Worm (Caenorhabditis elegans) whole organism, young adult: Measurements from ENCODE around the gene Y73B6BL.12.
A peak's percentile ranks its signal among the peaks of the same experiment; 100 is the strongest.

Experiments
- B0019.2 ChIP-seq: fragments of 200-800 bp; sonication (Bioruptor generic); conservative IDR thresholded peaks from 2 replicates; pipeline ENCODE4 v1.3.6; 2022; ENCODE audit warnings: missing genetic modification reagents, missing genetic modification characterization, missing compliant biosample characterization
- B0035.1 ChIP-seq: sonication (generic microtip); optimal IDR thresholded peaks from 2 replicates; lab custom pipeline; 2016; ENCODE audit warnings: missing genetic modification characterization, mild to moderate bottlenecking, missing compliant biosample characterization, missing genotype, missing genetic modification reagents
- B0261.1 ChIP-seq: sonication (generic microtip); optimal IDR thresholded peaks from 2 replicates; lab custom pipeline; 2016; ENCODE audit warnings: mild to moderate bottlenecking, missing genetic modification characterization, moderate library complexity, missing compliant biosample characterization
- B0336.3 ChIP-seq: fragments of 200-800 bp; sonication (Bioruptor generic); IDR thresholded peaks from 2 replicates; pipeline ENCODE4 v1.3.6; 2022; ENCODE audit warnings: missing genetic modification characterization, missing compliant biosample characterization
- F23B12.7 ChIP-seq: sonication (generic microtip); optimal IDR thresholded peaks from 2 replicates; lab custom pipeline; 2017; ENCODE audit warnings: missing genetic modification characterization, mild to moderate bottlenecking, missing compliant biosample characterization, antibody characterized with exemption, moderate library complexity; ENCODE audit not compliant: insufficient read depth
- F37B4.10 ChIP-seq: fragments of 200-800 bp; sonication (Bioruptor generic); IDR thresholded peaks from 2 replicates; pipeline ENCODE4 v1.3.6; 2022; ENCODE audit warnings: missing genetic modification characterization, missing compliant biosample characterization
- F57A8.1 ChIP-seq: fragments of 200-800 bp; sonication (Bioruptor generic); optimal IDR thresholded peaks from 2 replicates; lab custom pipeline; 2018; ENCODE audit warnings: mild to moderate bottlenecking, missing genetic modification characterization, moderate library complexity, missing compliant biosample characterization
- T26A5.8 ChIP-seq: sonication (generic microtip); optimal IDR thresholded peaks from 2 replicates; lab custom pipeline; 2016; ENCODE audit warnings: missing genetic modification characterization, missing compliant biosample characterization
- Y79H2A.3 ChIP-seq: fragments of 200-800 bp; sonication (Bioruptor generic); conservative IDR thresholded peaks from 2 replicates; pipeline ENCODE4 v1.3.6; 2022; ENCODE audit warnings: missing genetic modification reagents, missing genetic modification characterization, missing compliant biosample characterization
- aptf-2 ChIP-seq: fragments of 200-800 bp; sonication (Bioruptor generic); conservative IDR thresholded peaks from 2 replicates; pipeline ENCODE4 v1.3.6; 2022; ENCODE audit warnings: missing genetic modification reagents, missing genetic modification characterization, missing compliant biosample characterization
- attf-3 ChIP-seq: fragments of 200-800 bp; sonication (Bioruptor generic); conservative IDR thresholded peaks from 2 replicates; pipeline ENCODE4 v1.3.6; 2022; ENCODE audit warnings: missing genetic modification reagents, missing genetic modification characterization, missing compliant biosample characterization
- attf-6 ChIP-seq: fragments of 200-800 bp; sonication (Bioruptor generic); IDR thresholded peaks from 2 replicates; pipeline ENCODE4 v1.3.6; 2022; ENCODE audit warnings: missing genetic modification reagents, missing genetic modification characterization, missing compliant biosample characterization
- cebp-1 ChIP-seq, 2 experiments: fragments of 200-800 bp in 1 of 2; sonication (Bioruptor generic) in 1 of 2; sonication (generic microtip) in 1 of 2; IDR thresholded peaks in 1 of 2; optimal IDR thresholded peaks in 1 of 2; 2 replicates each; pipeline versions ENCODE4 v1.3.6 to Lab custom; 2017 to 2022; ENCODE audit warnings: missing compliant biosample characterization in 2 of 2, missing genetic modification characterization in 2 of 2, mild to moderate bottlenecking in 1 of 2, missing genetic modification reagents in 1 of 2, moderate library complexity in 1 of 2
- cebp-2 ChIP-seq: fragments of 200-800 bp; sonication (Bioruptor generic); IDR thresholded peaks from 2 replicates; pipeline ENCODE4 v1.3.6; 2022; ENCODE audit warnings: missing genetic modification characterization, missing compliant biosample characterization
- ceh-100 ChIP-seq: fragments of 200-800 bp; sonication (Bioruptor generic); IDR thresholded peaks from 2 replicates; pipeline ENCODE4 v1.3.6; 2022; ENCODE audit warnings: missing genetic modification reagents, missing genetic modification characterization, missing compliant biosample characterization
- ceh-40 ChIP-seq: fragments of 200-800 bp; sonication (Bioruptor generic); IDR thresholded peaks from 2 replicates; pipeline ENCODE4 v1.3.6; 2022; ENCODE audit warnings: missing genetic modification characterization, missing compliant biosample characterization
- ceh-58 ChIP-seq: fragments of 200-800 bp; sonication (Bioruptor generic); IDR thresholded peaks from 2 replicates; pipeline ENCODE4 v1.3.6; 2022; ENCODE audit warnings: missing genetic modification characterization, missing compliant biosample characterization
- dox-1 ChIP-seq: fragments of 200-800 bp; sonication (Bioruptor generic); IDR thresholded peaks from 2 replicates; pipeline ENCODE4 v1.3.6; 2022; ENCODE audit warnings: missing genetic modification reagents, missing genetic modification characterization, missing compliant biosample characterization
- egl-44 ChIP-seq: fragments of 200-800 bp; sonication (Bioruptor generic); IDR thresholded peaks from 2 replicates; pipeline ENCODE4 v1.3.6; 2022; ENCODE audit warnings: missing genetic modification reagents, missing genetic modification characterization, missing compliant biosample characterization
- ekl-4 ChIP-seq: fragments of 200-800 bp; sonication (Bioruptor generic); IDR thresholded peaks from 2 replicates; pipeline ENCODE4 v1.3.6; 2022; ENCODE audit warnings: missing genetic modification reagents, missing genetic modification characterization, missing compliant biosample characterization
- hmg-1.2 ChIP-seq: fragments of 200-800 bp; sonication (Bioruptor generic); IDR thresholded peaks from 2 replicates; pipeline ENCODE4 v1.3.6; 2022; ENCODE audit warnings: missing genetic modification reagents, missing genetic modification characterization, missing compliant biosample characterization
- lag-1 ChIP-seq: fragments of 200-800 bp; sonication (Bioruptor generic); IDR thresholded peaks from 2 replicates; pipeline ENCODE4 v1.3.6; 2022; ENCODE audit warnings: missing genetic modification reagents, missing genetic modification characterization, missing compliant biosample characterization
- let-607 ChIP-seq, 2 experiments: fragments of 200-800 bp in 1 of 2; sonication (Bioruptor generic) in 1 of 2; sonication (generic microtip) in 1 of 2; optimal IDR thresholded peaks; 2 replicates each; lab custom pipeline; 2016 to 2018; ENCODE audit warnings: mild to moderate bottlenecking in 2 of 2, missing compliant biosample characterization in 2 of 2, missing genetic modification characterization in 2 of 2, moderate library complexity in 2 of 2, missing genotype in 1 of 2
- lin-35 ChIP-seq, 3 experiments: fragments of 150-350 bp in 2 of 3; sonication (generic microtip) in 1 of 3; optimal IDR thresholded peaks; 2 replicates each; lab custom pipeline; 2014 to 2018; ENCODE audit warnings: missing biosample characterization in 3 of 3, missing genetic modification characterization in 3 of 3, missing genetic modification reagents in 3 of 3
- lin-54 ChIP-seq: fragments of 200-800 bp; sonication (Bioruptor generic); optimal IDR thresholded peaks from 2 replicates; lab custom pipeline; 2018; ENCODE audit warnings: mild to moderate bottlenecking, missing genetic modification characterization, missing compliant biosample characterization
- lsy-27 ChIP-seq: sonication (generic microtip); optimal IDR thresholded peaks from 2 replicates; lab custom pipeline; 2017; ENCODE audit warnings: missing genetic modification characterization, mild to moderate bottlenecking, missing compliant biosample characterization, antibody characterized with exemption, missing genotype, borderline replicate concordance; ENCODE audit not compliant: insufficient read depth
- madf-3 ChIP-seq: fragments of 200-800 bp; sonication (Bioruptor generic); IDR thresholded peaks from 2 replicates; pipeline ENCODE4 v1.3.6; 2022; ENCODE audit warnings: missing genetic modification reagents, missing genetic modification characterization, missing compliant biosample characterization
- madf-6 ChIP-seq: fragments of 200-800 bp; sonication (Bioruptor generic); IDR thresholded peaks from 2 replicates; pipeline ENCODE4 v1.3.6; 2022; ENCODE audit warnings: missing genetic modification reagents, missing genetic modification characterization, missing compliant biosample characterization
- nfya-1 ChIP-seq: sonication (generic microtip); optimal IDR thresholded peaks from 2 replicates; lab custom pipeline; 2017; ENCODE audit warnings: antibody characterized with exemption, missing compliant biosample characterization, missing genetic modification characterization, borderline replicate concordance; ENCODE audit not compliant: insufficient read depth
- nfya-2 ChIP-seq: fragments of 200-800 bp; sonication (Bioruptor generic); IDR thresholded peaks from 2 replicates; pipeline ENCODE4 v1.3.6; 2022; ENCODE audit warnings: missing genetic modification reagents, missing genetic modification characterization, missing compliant biosample characterization
- nhr-80 ChIP-seq: sonication (generic microtip); optimal IDR thresholded peaks from 2 replicates; lab custom pipeline; 2016; ENCODE audit warnings: missing genetic modification characterization, missing compliant biosample characterization
- rcor-1 ChIP-seq: fragments of 200-800 bp; sonication (Bioruptor generic); IDR thresholded peaks from 2 replicates; pipeline ENCODE4 v1.3.6; 2022; ENCODE audit warnings: missing genetic modification reagents, missing genetic modification characterization, missing compliant biosample characterization
- repo-1 ChIP-seq: sonication (generic microtip); optimal IDR thresholded peaks from 2 replicates; lab custom pipeline; 2017; ENCODE audit warnings: mild to moderate bottlenecking, missing genetic modification characterization, missing compliant biosample characterization
- sdz-38 ChIP-seq: sonication (generic microtip); optimal IDR thresholded peaks from 2 replicates; lab custom pipeline; 2016; ENCODE audit warnings: missing genotype, missing genetic modification characterization, missing compliant biosample characterization
- snpc-4 ChIP-seq, 5 experiments: fragments of 150-350 bp in 1 of 5; sonication (generic microtip) in 4 of 5; optimal IDR thresholded peaks; 2 replicates each; lab custom pipeline; 2014 to 2018; ENCODE audit warnings: missing genetic modification characterization in 5 of 5, missing biosample characterization in 3 of 5, antibody characterized with exemption in 2 of 5, mild to moderate bottlenecking in 2 of 5, missing compliant biosample characterization in 2 of 5, missing genotype in 2 of 5, moderate library complexity in 2 of 5, missing genetic modification reagents in 1 of 5
- unc-62 ChIP-seq: fragments of 150-350 bp; optimal IDR thresholded peaks from 2 replicates; lab custom pipeline; 2014; ENCODE audit warnings: missing biosample characterization, missing genetic modification reagents, missing genetic modification characterization
- ztf-28 ChIP-seq: fragments of 200-800 bp; sonication (Bioruptor generic); IDR thresholded peaks from 2 replicates; pipeline ENCODE4 v1.3.6; 2022; ENCODE audit warnings: missing genetic modification reagents, missing genetic modification characterization, missing compliant biosample characterization
- ztf-3 ChIP-seq: fragments of 200-800 bp; sonication (Bioruptor generic); optimal IDR thresholded peaks from 2 replicates; lab custom pipeline; 2018; ENCODE audit warnings: mild to moderate bottlenecking, missing genetic modification characterization, missing compliant biosample characterization
- ztf-6 ChIP-seq: fragments of 200-800 bp; sonication (Bioruptor generic); IDR thresholded peaks from 2 replicates; pipeline ENCODE4 v1.3.6; 2022; ENCODE audit warnings: missing genetic modification reagents, missing genetic modification characterization, missing compliant biosample characterization

Gene Y73B6BL.12

DNA sequence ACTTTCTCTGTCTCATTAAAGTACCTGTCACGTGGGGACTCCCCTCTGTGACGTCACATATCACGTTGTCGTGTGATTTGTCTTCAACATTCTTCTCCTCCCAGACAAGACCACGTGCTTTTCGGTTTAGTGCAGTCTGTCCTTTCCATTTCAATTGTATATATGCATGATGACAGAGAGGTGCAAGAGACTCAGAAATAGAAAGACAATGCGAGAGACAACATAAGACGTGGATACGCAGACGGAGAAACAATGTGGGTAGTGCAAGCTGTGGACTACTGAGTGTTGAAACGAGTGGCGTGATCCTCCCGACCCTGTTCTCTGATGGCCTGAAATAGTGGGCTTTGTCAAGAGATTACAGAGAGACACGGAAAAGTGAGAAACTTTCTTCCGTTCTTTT lies 19.5 kb upstream of the Y73B6BL.12 start (continued):
- TF ChIP-seq madf-3 (GFP tag; lab: Robert Waterston, UW) = 0 out of 2 replicates have a peak, but pooled peaks have one; percentile 15
- TF ChIP-seq attf-3 (GFP tag; lab: Robert Waterston, UW) = no peak
- peak in 1 of 3 experiments; percentile 82 for TF ChIP-seq lin-35 (GFP tag; optimal IDR thresholded peaks at IDR 0.05; lab: Kevin White, UChicago)
- 0 out of 2 replicates have a peak, but pooled peaks have one; percentile 19 for TF ChIP-seq F37B4.10 (GFP tag; lab: Robert Waterston, UW)
- TF ChIP-seq lag-1 = no peak
- TF ChIP-seq madf-6 = peak; percentile 48; the same call in 1 of the 2 replicates

DNA sequence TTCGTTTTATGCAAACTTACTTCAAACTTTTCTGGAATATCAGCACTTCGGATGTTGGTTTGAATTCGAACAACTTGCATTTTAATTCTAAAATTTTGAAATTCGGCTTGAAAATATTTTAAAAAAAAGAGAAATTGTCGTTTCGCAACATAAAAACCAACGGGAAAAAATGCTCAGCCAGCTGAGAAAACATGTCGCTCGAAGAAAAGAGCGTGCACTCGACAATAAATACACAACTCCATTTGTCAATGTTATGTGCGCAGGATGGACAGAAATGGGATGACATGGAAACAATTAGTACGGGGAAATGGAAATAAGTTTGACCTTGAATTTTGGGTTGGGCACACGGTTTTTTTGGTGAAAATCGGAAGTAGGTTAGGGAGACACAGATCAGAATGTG lies 18.7 kb upstream of the Y73B6BL.12 start, which contains the start of gene mif-4:
Gene mif-4 (minus strand): TSS at position 87 of the 400 bp plus-strand sequence.
- no peak for TF ChIP-seq B0261.1
- TF ChIP-seq cebp-1 (GFP tag; IDR thresholded peaks at IDR 0.05; lab: Robert Waterston, UW) = no peak
- TF ChIP-seq cebp-1 (tag; optimal IDR thresholded peaks at IDR 0.05; lab: Kevin White, UChicago) = peak; percentile 51
- TF ChIP-seq, all 124 proteins: peak for 1

DNA sequence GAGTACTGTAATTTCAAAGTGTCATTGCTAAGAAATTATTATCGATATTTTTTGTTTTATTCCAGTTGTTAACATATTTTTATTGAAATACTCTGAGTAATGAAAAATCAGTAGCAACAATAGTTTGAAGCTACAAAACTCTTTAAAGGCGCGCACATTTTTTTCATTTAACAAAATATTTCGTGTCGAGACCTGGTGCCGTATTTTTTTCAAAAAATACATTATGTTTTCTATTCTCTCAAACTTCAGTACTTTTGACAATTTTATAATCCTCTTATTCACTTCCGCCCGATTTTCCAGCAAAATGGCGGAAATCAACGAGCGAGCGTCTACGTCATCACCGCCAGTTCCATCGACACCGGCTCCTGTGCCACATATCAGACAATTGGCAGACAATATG lies 16.7 kb upstream of the Y73B6BL.12 start, which contains the start of gene blos-2:
Gene blos-2 (plus strand): TSS at position 301 of the 400 bp plus-strand sequence.
- TF ChIP-seq repo-1 = peak; percentile 17
- no peak for TF ChIP-seq F23B12.7
- TF ChIP-seq, all 124 proteins: peak for 1

ce11 chrIV:6330790-6331189 lies 13.5 kb upstream of the Y73B6BL.12 start:
- TF ChIP-seq madf-3 (GFP tag; lab: Robert Waterston, UW) = no peak
- no peak for TF ChIP-seq attf-6 (GFP tag; lab: Robert Waterston, UW)
- TF ChIP-seq aptf-2 (GFP tag; lab: Robert Waterston, UW) = no peak
- no peak for TF ChIP-seq B0035.1 (tag; lab: Kevin White, UChicago)
- no peak for TF ChIP-seq lin-54 (GFP tag; lab: Kevin White, UChicago)
- TF ChIP-seq Y79H2A.3 (GFP tag; lab: Robert Waterston, UW) = no peak
- TF ChIP-seq egl-44 = no peak
- no peak for TF ChIP-seq lsy-27 (tag; lab: Kevin White, UChicago)
- no peak for TF ChIP-seq unc-62 (GFP tag; lab: Kevin White, UChicago)
- no peak for TF ChIP-seq attf-3 (GFP tag; lab: Robert Waterston, UW)
- TF ChIP-seq nfya-1 (tag; lab: Kevin White, UChicago) = no peak
- TF ChIP-seq snpc-4 (GFP tag; optimal IDR thresholded peaks at IDR 0.05; lab: Kevin White, UChicago) = no peak
- no peak for TF ChIP-seq snpc-4 (tag; optimal IDR thresholded peaks at IDR 0.05; lab: Kevin White, UChicago)
- peak; percentile 88 for TF ChIP-seq nhr-80 (tag; lab: Kevin White, UChicago)
- TF ChIP-seq sdz-38 = no peak
- no peak for TF ChIP-seq T26A5.8
- no peak for TF ChIP-seq hmg-1.2
- TF ChIP-seq ztf-6 (GFP tag; lab: Robert Waterston, UW) = no peak
- no peak for TF ChIP-seq ztf-28
- TF ChIP-seq nfya-2 = no peak
- TF ChIP-seq cebp-2 (GFP tag; lab: Robert Waterston, UW) = no peak
- no peak for TF ChIP-seq F57A8.1
- peak; percentile 57 for TF ChIP-seq dox-1 (GFP tag; lab: Robert Waterston, UW)
- TF ChIP-seq ztf-3 (GFP tag; lab: Kevin White, UChicago) = no peak
- no peak for TF ChIP-seq ekl-4 (GFP tag; lab: Robert Waterston, UW)
- 0 out of 2 replicates have a peak, but pooled peaks have one; percentile 29 for TF ChIP-seq ceh-58 (GFP tag; lab: Robert Waterston, UW)
- TF ChIP-seq ceh-40 (GFP tag; lab: Robert Waterston, UW) = no peak
- TF ChIP-seq B0019.2 (GFP tag; lab: Robert Waterston, UW) = no peak
- TF ChIP-seq B0336.3 (GFP tag; lab: Robert Waterston, UW) = 0 out of 2 replicates have a peak, but pooled peaks have one; percentile 32
- TF ChIP-seq rcor-1 (GFP tag; lab: Robert Waterston, UW) = no peak
- no peak for TF ChIP-seq ceh-100 (GFP tag; lab: Robert Waterston, UW)
- TF ChIP-seq cebp-1 (GFP tag; IDR thresholded peaks at IDR 0.05; lab: Robert Waterston, UW) = no peak
- peak; percentile 40 for TF ChIP-seq cebp-1 (tag; optimal IDR thresholded peaks at IDR 0.05; lab: Kevin White, UChicago)
- no peak for TF ChIP-seq let-607 (tag; optimal IDR thresholded peaks at IDR 0.05; lab: Kevin White, UChicago)
